Worm (Caenorhabditis elegans): Measurements from ENCODE around the gene catp-7.

ce11 chrIV:8617047-8617446, 31.3 kb downstream of the catp-7 start, which contains the start of the genes F42A9.7 and F42A9.3:
- TF ChIP-seq fkh-10 (GFP tag; optimal IDR thresholded peaks at IDR 0.05) = no peak
- TF ChIP-seq daf-12 (tag; optimal IDR thresholded peaks at IDR 0.05) = no peak
- no peak for TF ChIP-seq ama-1 (optimal IDR thresholded peaks at IDR 0.05)
- TF ChIP-seq unc-62 (GFP tag; optimal IDR thresholded peaks at IDR 0.05 in 1 of 2) = no peak
- TF ChIP-seq unc-62 (tag; optimal IDR thresholded peaks at IDR 0.05) = no peak
- TF ChIP-seq sdz-12 (GFP tag; optimal IDR thresholded peaks at IDR 0.05) = no peak
- no peak for TF ChIP-seq nhr-28 (tag; optimal IDR thresholded peaks at IDR 0.05)
- TF ChIP-seq snpc-4 (tag; optimal IDR thresholded peaks at IDR 0.05) = no peak
- no peak for TF ChIP-seq Y5F2A.4 (GFP tag; optimal IDR thresholded peaks at IDR 0.05)
- no peak for TF ChIP-seq lin-39 (tag; optimal IDR thresholded peaks at IDR 0.05)
- no peak for TF ChIP-seq mep-1 (tag; optimal IDR thresholded peaks at IDR 0.05)
